Worm (Caenorhabditis elegans): ENCODE data around the gene npr-41.
"Not testable (repeated sequence)": the region's sequence is repeated elsewhere in the genome, so short reads cannot be mapped to it uniquely, and the experiment has no call there.

Gene npr-41

DNA sequence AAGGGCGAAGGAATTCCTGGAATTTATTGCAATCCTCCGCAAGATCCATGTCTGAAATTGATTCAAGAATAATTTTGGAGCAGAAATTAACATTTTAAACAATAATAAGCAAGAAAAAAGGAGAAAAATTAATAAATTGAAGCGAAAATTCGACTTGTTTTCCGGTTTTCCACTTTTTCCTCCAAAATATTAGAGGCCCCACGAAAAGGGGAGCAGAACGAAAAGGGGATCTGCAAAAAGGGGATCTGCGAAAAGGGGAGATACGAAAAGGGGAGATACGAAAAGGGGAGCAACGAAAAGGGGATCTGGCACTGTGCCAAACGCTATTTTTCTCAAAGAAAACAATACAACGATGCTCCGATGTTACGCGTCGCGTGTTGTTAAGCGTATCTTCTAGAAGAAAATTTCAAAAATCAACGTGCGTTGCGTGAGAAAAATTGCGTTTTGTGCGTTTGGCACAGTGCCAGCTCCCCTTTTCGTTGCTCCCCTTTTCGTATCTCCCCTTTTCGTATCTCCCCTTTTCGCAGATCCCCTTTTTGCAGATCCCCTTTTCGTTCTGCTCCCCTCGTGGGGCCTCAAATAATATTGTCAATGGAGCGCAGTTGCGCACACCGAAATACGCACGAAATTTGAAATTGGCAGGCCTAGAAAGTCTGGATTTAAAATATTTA, 24.1 kb downstream of the npr-41 start, which contains the start of gene Y62F5A.12:
Gene Y62F5A.12 (minus strand): TSS at position 51 of the 671 bp plus-strand sequence.
- TF ChIP-seq W03F9.2 (tag; optimal IDR thresholded peaks at IDR 0.05) (peak; percentile 57), him-1 (tag; optimal IDR thresholded peaks at IDR 0.05) (peak; percentile 62)

DNA sequence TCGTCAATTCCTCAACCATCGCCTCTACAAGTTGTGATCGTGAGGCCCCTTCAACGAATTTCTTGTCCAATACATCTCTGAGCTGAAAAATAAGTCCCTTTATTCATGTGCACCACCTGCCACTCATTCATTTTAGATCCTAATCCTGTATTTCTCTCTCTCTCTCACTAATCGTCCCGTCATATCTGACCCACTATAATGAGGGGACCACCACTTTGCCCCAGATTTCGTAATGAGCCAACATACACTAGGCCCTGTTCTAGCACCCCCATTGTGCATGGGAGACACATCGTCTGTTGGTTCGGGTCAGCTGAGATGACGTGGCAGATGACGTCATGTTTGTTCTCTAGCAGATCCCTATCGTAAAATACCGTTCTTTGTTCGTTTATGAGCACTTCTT, 25.0 kb downstream of the npr-41 start:
- TF ChIP-seq W03F9.2 (tag; optimal IDR thresholded peaks at IDR 0.05) (no peak), dao-5 (tag; optimal IDR thresholded peaks at IDR 0.05) (no peak), him-1 (tag; optimal IDR thresholded peaks at IDR 0.05) (no peak)

ce11 chrII:11535924-11536323, 25.5 kb downstream of the npr-41 start:
- TF ChIP-seq dao-5 (tag; optimal IDR thresholded peaks at IDR 0.05) (no peak), him-1 (tag; optimal IDR thresholded peaks at IDR 0.05) (no peak), W03F9.2 (tag; optimal IDR thresholded peaks at IDR 0.05) (no peak)

DNA sequence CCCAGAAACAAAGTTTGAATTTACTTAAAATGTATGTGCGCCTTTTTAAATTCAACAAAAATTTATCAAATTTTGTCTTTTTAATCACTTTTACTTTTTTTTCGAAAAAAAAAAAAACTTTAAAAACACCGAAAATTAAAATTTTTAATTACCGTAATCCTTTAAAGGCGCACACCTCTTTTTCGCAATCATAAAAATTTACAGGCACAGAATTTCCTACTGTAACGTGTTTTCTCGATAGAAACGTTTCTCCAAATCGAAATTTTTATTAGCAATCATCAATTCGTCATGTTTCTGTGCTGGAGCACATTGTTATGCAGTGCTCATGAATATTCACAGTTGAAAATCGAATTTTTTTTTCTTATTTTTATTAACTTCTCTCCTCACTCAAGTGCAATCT, 26.0 kb downstream of the npr-41 start:
- TF ChIP-seq him-1 (tag; optimal IDR thresholded peaks at IDR 0.05) (no peak), dao-5 (tag; optimal IDR thresholded peaks at IDR 0.05) (no peak), W03F9.2 (tag; optimal IDR thresholded peaks at IDR 0.05) (no peak)

DNA sequence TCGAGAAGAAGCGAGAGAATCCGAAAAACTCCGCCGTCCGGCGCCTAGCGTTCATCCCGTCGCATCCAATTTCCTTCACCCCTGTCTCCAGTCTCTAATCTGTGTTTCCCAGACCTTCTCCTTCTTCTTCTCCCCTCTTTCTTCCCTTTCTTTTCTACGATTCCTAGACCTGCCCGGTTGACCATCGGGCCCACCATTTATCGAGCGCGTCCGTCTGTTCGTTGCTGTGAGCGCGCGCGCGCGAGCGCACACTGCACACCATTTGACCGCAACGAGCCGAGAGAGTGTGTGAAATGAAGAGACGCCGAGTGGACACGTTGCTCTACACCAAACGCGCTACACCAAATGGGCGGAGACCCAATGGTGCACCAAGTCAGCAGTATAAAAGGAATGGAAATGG, 26.6 kb downstream of the npr-41 start:
- no peak for TF ChIP-seq him-1 (tag; optimal IDR thresholded peaks at IDR 0.05)
- TF ChIP-seq W03F9.2 (tag; optimal IDR thresholded peaks at IDR 0.05): no peak
- no peak for TF ChIP-seq dao-5 (tag; optimal IDR thresholded peaks at IDR 0.05)

DNA sequence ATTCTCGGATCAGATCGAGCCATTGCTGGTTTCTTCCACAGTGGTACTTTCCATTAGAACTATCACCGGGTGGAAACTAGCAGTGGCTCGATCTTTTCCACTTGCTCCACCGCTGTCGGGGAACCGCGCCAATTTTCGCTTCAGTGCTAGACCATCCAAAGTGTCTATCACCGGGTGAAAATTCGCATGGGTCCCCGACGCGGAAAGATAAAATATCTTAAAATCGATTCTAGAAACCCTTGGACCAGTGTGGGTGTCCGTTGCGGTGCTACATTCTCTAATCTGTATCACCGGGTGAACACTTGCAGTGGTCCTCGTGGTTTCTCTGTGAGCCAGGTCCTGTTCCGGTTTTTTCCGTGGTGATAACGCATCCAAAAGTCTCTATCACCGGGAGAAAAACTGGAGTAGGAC, 27.1 kb downstream of the npr-41 start:
- TF ChIP-seq dao-5 (tag; optimal IDR thresholded peaks at IDR 0.05) (no peak), W03F9.2 (tag; optimal IDR thresholded peaks at IDR 0.05) (no peak), him-1 (tag; optimal IDR thresholded peaks at IDR 0.05) (no peak)

- no peak for TF ChIP-seq dao-5 (tag; optimal IDR thresholded peaks at IDR 0.05)
- no peak for TF ChIP-seq W03F9.2 (tag; optimal IDR thresholded peaks at IDR 0.05)
- TF ChIP-seq him-1 (tag; optimal IDR thresholded peaks at IDR 0.05): no peak
These were observed 28.3 kb downstream of the npr-41 start, which contains the start of gene Y62F5A.9 for ce11 chrII:11538741-11539140. Y62F5A.9 (minus strand) TSS chrII:11538841.

DNA sequence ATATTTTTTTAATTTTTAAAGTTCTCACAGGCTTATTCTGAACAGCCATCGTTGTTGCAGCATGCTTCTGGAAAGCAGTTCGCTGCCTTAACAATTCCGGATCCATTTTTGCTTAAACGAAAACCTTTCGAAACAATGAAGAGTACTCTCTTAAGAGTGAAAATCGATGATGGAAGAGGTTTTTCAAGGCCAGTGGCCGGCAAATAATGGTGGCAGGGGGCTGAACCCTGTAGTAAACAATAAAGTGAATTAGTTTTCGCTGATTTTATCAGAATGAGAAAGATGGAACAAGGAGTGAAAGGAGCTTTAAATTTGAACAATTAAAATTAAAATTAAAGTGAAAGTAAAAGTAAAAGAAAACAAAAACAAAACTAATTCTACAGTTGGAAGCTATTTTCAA, 31.9 kb downstream of the npr-41 start, which contains the start of gene gtf-2E2:
Gene gtf-2E2 (minus strand): TSS at position 111 of the 400 bp plus-strand sequence.
- TF ChIP-seq dao-5 (tag; optimal IDR thresholded peaks at IDR 0.05) (no peak), W03F9.2 (tag; optimal IDR thresholded peaks at IDR 0.05) (no peak), him-1 (tag; optimal IDR thresholded peaks at IDR 0.05) (no peak)

- TF ChIP-seq him-1 (tag; optimal IDR thresholded peaks at IDR 0.05): no peak
- TF ChIP-seq dao-5 (tag; optimal IDR thresholded peaks at IDR 0.05): no peak
- TF ChIP-seq W03F9.2 (tag; optimal IDR thresholded peaks at IDR 0.05): no peak
These were observed 32.5 kb downstream of the npr-41 start for ce11 chrII:11542958-11543357.

- TF ChIP-seq W03F9.2 (tag; optimal IDR thresholded peaks at IDR 0.05) (no peak), him-1 (tag; optimal IDR thresholded peaks at IDR 0.05) (no peak), dao-5 (tag; optimal IDR thresholded peaks at IDR 0.05) (no peak)
These were observed 34.2 kb downstream of the npr-41 start, which contains the start of gene F54D5.9 for ce11 chrII:11544714-11545113. F54D5.9 (minus strand) TSS chrII:11544828.

- peak; percentile 36 for TF ChIP-seq dao-5 (tag; optimal IDR thresholded peaks at IDR 0.05)
- peak; percentile 83 for TF ChIP-seq W03F9.2 (tag; optimal IDR thresholded peaks at IDR 0.05)
- TF ChIP-seq him-1 (tag; optimal IDR thresholded peaks at IDR 0.05): peak; percentile 73
These were observed 35.0 kb downstream of the npr-41 start, which contains the start of gene dnj-13 for ce11 chrII:11545299-11545951. dnj-13 (plus strand) TSS chrII:11545701.

ce11 chrII:11545952-11546325, 35.5 kb downstream of the npr-41 start:
- no peak for TF ChIP-seq him-1 (tag; optimal IDR thresholded peaks at IDR 0.05)
- TF ChIP-seq W03F9.2 (tag; optimal IDR thresholded peaks at IDR 0.05): no peak
- TF ChIP-seq dao-5 (tag; optimal IDR thresholded peaks at IDR 0.05): no peak

DNA sequence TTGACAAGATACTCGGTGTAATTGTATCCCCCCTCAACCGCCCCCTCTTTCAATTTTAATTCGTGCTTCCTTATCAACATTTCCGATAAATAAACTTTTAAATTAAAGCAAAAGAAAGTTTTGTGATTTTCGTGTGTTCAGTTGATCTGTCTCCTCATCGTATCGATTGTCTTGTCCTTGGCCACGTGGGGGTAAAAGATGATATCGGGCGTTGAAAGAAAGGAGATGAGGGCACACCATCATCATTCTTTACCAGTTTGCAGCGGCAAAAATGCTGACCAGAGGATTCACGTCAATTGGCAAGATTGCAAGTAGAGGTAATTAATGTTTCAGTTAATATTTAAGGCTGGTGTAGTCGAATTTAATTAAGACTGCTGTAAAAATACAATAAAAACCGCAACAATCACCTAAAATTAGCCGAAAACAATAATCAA, 36.8 kb downstream of the npr-41 start, which contains the start of gene F54D5.7:
Gene F54D5.7 (plus strand): TSS at position 264 of the 434 bp plus-strand sequence.
- TF ChIP-seq him-1 (tag; optimal IDR thresholded peaks at IDR 0.05) (no peak), W03F9.2 (tag; optimal IDR thresholded peaks at IDR 0.05) (peak; percentile 30)

DNA sequence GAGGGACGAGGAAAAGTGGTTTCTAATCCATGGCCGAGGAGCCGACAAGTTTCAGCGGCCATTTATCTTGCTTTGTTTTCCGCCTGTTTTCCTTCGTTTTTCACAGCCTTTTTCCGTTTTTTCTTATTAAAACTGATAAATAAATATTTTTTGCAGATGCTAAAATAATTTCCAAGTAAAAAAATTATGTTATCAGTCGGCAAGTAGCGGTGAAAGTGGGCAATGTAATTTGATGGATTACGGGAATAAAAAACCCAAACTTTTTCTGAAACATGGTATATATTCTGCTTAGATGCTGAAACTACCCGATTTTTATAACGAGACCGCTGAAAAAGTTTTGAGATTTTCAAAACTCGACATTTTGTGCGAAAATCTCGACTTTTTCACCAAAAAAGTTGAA, 41.5 kb downstream of the npr-41 start, which contains the start of gene dhgd-1:
Gene dhgd-1 (minus strand): TSS at position 101 of the 400 bp plus-strand sequence.
- not testable (repeated sequence) for TF ChIP-seq dao-5, him-1, W03F9.2 (tag; optimal IDR thresholded peaks at IDR 0.05)
